Fruit fly (Drosophila melanogaster) whole organism, embryonic: ENCODE measurements around the gene Gip.

ENCODE experiments used
- Asciz ChIP-seq: fragments of 200-800 bp; sonication (Bioruptor generic); optimal IDR thresholded peaks from 2 replicates; lab custom pipeline; 2017; ENCODE audit warnings: missing biosample characterization, mild to moderate bottlenecking, missing genetic modification characterization, missing genetic modification reagents
- Atf6 ChIP-seq: fragments of 200-800 bp; sonication (Bioruptor generic); IDR thresholded peaks from 2 replicates; pipeline ENCODE4 v1.3.6; 2022; ENCODE audit warnings: missing biosample characterization, missing genetic modification characterization
- CG10366 ChIP-seq: fragments of 200-800 bp; sonication (Bioruptor generic); IDR thresholded peaks from 2 replicates; pipeline ENCODE4 v1.3.6; 2022; ENCODE audit warnings: missing biosample characterization, missing genetic modification characterization
- CG10543 ChIP-seq: fragments of 200-800 bp; sonication (Bioruptor generic); optimal IDR thresholded peaks from 3 replicates; lab custom pipeline; 2017; ENCODE audit warnings: missing biosample characterization, mild to moderate bottlenecking, missing genetic modification characterization, moderate library complexity
- CG10979 ChIP-seq: fragments of 200-800 bp; sonication (Bioruptor generic); optimal IDR thresholded peaks from 2 replicates; lab custom pipeline; 2018; ENCODE audit warnings: missing biosample characterization, mild to moderate bottlenecking, missing genetic modification characterization, moderate library complexity
- CG11723 ChIP-seq: fragments of 200-800 bp; sonication (Bioruptor generic); optimal IDR thresholded peaks from 2 replicates; lab custom pipeline; 2017; ENCODE audit warnings: missing biosample characterization, mild to moderate bottlenecking, missing genetic modification characterization
- CG13424 ChIP-seq: fragments of 200-800 bp; sonication (Bioruptor generic); optimal IDR thresholded peaks from 2 replicates; lab custom pipeline; 2019; ENCODE audit warnings: missing biosample characterization, mild to moderate bottlenecking, missing genetic modification characterization, moderate library complexity
- CG15269 ChIP-seq: fragments of 200-800 bp; sonication (Bioruptor generic); optimal IDR thresholded peaks from 2 replicates; lab custom pipeline; 2018; ENCODE audit warnings: missing biosample characterization, mild to moderate bottlenecking, missing genetic modification characterization, moderate library complexity
- CG15601 ChIP-seq: fragments of 200-800 bp; sonication (Bioruptor generic); optimal IDR thresholded peaks from 3 replicates; lab custom pipeline; 2019; ENCODE audit warnings: missing biosample characterization, mild to moderate bottlenecking, missing genetic modification characterization, moderate library complexity
- CG15696 ChIP-seq: fragments of 200-800 bp; sonication (Bioruptor generic); optimal IDR thresholded peaks from 2 replicates; lab custom pipeline; 2019; ENCODE audit warnings: missing biosample characterization, mild to moderate bottlenecking, missing genetic modification characterization, moderate library complexity
- CG1792 ChIP-seq: fragments of 200-800 bp; sonication (Bioruptor generic); optimal IDR thresholded peaks from 2 replicates; lab custom pipeline; 2016; ENCODE audit warnings: missing biosample characterization, missing genetic modification characterization
- CG18262 ChIP-seq: fragments of 200-800 bp; optimal IDR thresholded peaks from 3 replicates; lab custom pipeline; 2019; ENCODE audit warnings: missing biosample characterization, mild to moderate bottlenecking, missing genetic modification characterization, moderate library complexity
- CG2712 ChIP-seq: fragments of 200-800 bp; optimal IDR thresholded peaks from 3 replicates; lab custom pipeline; 2019; ENCODE audit warnings: missing biosample characterization, mild to moderate bottlenecking, missing genetic modification characterization, moderate library complexity
- CG2875 ChIP-seq: fragments of 200-800 bp; sonication (Bioruptor generic); optimal IDR thresholded peaks from 2 replicates; lab custom pipeline; 2017; ENCODE audit warnings: missing biosample characterization, mild to moderate bottlenecking, missing genetic modification characterization, missing genetic modification reagents
- CG7556 ChIP-seq: fragments of 200-800 bp; sonication (Bioruptor generic); optimal IDR thresholded peaks from 2 replicates; lab custom pipeline; 2017; ENCODE audit warnings: missing biosample characterization, mild to moderate bottlenecking, missing genetic modification characterization
- CG7839 ChIP-seq: fragments of 200-800 bp; sonication (Bioruptor generic); optimal IDR thresholded peaks from 3 replicates; lab custom pipeline; 2018; ENCODE audit warnings: missing biosample characterization, mild to moderate bottlenecking, missing genetic modification characterization, moderate library complexity
- CG8281 ChIP-seq: fragments of 200-800 bp; sonication (Bioruptor generic); optimal IDR thresholded peaks from 2 replicates; lab custom pipeline; 2018; ENCODE audit warnings: missing biosample characterization, mild to moderate bottlenecking, missing genetic modification characterization, moderate library complexity
- CoRest ChIP-seq: fragments of 200-800 bp; sonication (Bioruptor generic); optimal IDR thresholded peaks from 3 replicates; lab custom pipeline; 2018; ENCODE audit warnings: missing biosample characterization, mild to moderate bottlenecking, missing genetic modification characterization, moderate library complexity
- Deaf1 ChIP-seq: fragments of 200-800 bp; optimal IDR thresholded peaks from 3 replicates; lab custom pipeline; 2019; ENCODE audit warnings: missing biosample characterization, mild to moderate bottlenecking, missing genetic modification characterization, moderate library complexity
- Hmx ChIP-seq: fragments of 200-800 bp; sonication (Bioruptor generic); optimal IDR thresholded peaks from 2 replicates; lab custom pipeline; 2016; ENCODE audit warnings: missing biosample characterization, missing genetic modification characterization
- Hr39 ChIP-seq: fragments of >200 bp; optimal IDR thresholded peaks from 2 replicates; lab custom pipeline; 2017
- Hr51 ChIP-seq, 2 experiments: fragments of 200-800 bp; sonication (Bioruptor generic); optimal IDR thresholded peaks; 2 replicates in 1 of 2; 3 replicates in 1 of 2; lab custom pipeline; 2016 to 2018; ENCODE audit warnings: missing biosample characterization in 2 of 2, missing genetic modification characterization in 2 of 2, mild to moderate bottlenecking in 1 of 2, moderate library complexity in 1 of 2
- PHDP ChIP-seq: fragments of 200-800 bp; sonication (Bioruptor generic); optimal IDR thresholded peaks from 3 replicates; lab custom pipeline; 2018; ENCODE audit warnings: missing biosample characterization, mild to moderate bottlenecking, missing genetic modification characterization, moderate library complexity
- Sox102F ChIP-seq: fragments of 200-800 bp; sonication (Bioruptor generic); optimal IDR thresholded peaks from 2 replicates; lab custom pipeline; 2018; ENCODE audit warnings: missing biosample characterization, mild to moderate bottlenecking, missing genetic modification characterization, moderate library complexity
- Sry-δ ChIP-seq: fragments of 200-800 bp; sonication (Bioruptor generic); optimal IDR thresholded peaks from 2 replicates; lab custom pipeline; 2016; ENCODE audit warnings: missing biosample characterization, missing genetic modification characterization
- TFAM ChIP-seq: fragments of 200-800 bp; sonication (Bioruptor generic); optimal IDR thresholded peaks from 2 replicates; lab custom pipeline; 2017; ENCODE audit warnings: missing biosample characterization, missing genetic modification characterization, inconsistent platforms
- ash1 ChIP-seq: fragments of 200-800 bp; sonication (Bioruptor generic); optimal IDR thresholded peaks from 2 replicates; lab custom pipeline; 2018; ENCODE audit warnings: missing biosample characterization, mild to moderate bottlenecking, missing genetic modification characterization
- br ChIP-seq: fragments of >200 bp; optimal IDR thresholded peaks from 2 replicates; lab custom pipeline; 2017
- ci ChIP-seq: fragments of 200-800 bp; sonication (Bioruptor generic); IDR thresholded peaks from 3 replicates; pipeline ENCODE4 v1.3.6; 2022; ENCODE audit warnings: missing biosample characterization, missing genetic modification characterization
- dimm ChIP-seq: fragments of 200-800 bp; sonication (Bioruptor generic); IDR thresholded peaks from 2 replicates; pipeline ENCODE4 v1.3.6; 2022; ENCODE audit warnings: missing biosample characterization, missing genetic modification characterization
- dmrt99B ChIP-seq: fragments of 200-800 bp; sonication (Bioruptor generic); optimal IDR thresholded peaks from 2 replicates; lab custom pipeline; 2018; ENCODE audit warnings: missing biosample characterization, mild to moderate bottlenecking, missing genetic modification characterization, moderate library complexity
- eve ChIP-seq, 2 experiments: fragments of >200 bp; optimal IDR thresholded peaks; 2 replicates each; lab custom pipeline; 2017; ENCODE audit warnings: missing biosample characterization in 2 of 2, missing genetic modification characterization in 2 of 2
- grau ChIP-seq: fragments of 200-800 bp; optimal IDR thresholded peaks from 3 replicates; lab custom pipeline; 2019; ENCODE audit warnings: missing biosample characterization, mild to moderate bottlenecking, missing genetic modification characterization, moderate library complexity
- gsb ChIP-seq: fragments of 200-800 bp; sonication (Bioruptor generic); IDR thresholded peaks from 2 replicates; pipeline ENCODE4 v1.3.6; 2022; ENCODE audit warnings: missing biosample characterization, missing genetic modification characterization
- gsb-n ChIP-seq: fragments of 200-800 bp; sonication (Bioruptor generic); optimal IDR thresholded peaks from 3 replicates; lab custom pipeline; 2018; ENCODE audit warnings: missing biosample characterization, mild to moderate bottlenecking, missing genetic modification characterization
- nerfin-1 ChIP-seq: fragments of 200-800 bp; sonication (Bioruptor generic); optimal IDR thresholded peaks from 3 replicates; lab custom pipeline; 2019; ENCODE audit warnings: missing biosample characterization, mild to moderate bottlenecking, missing genetic modification characterization, moderate library complexity
- nmo ChIP-seq: fragments of 200-800 bp; sonication (Bioruptor generic); optimal IDR thresholded peaks from 2 replicates; lab custom pipeline; 2018; ENCODE audit warnings: missing biosample characterization, mild to moderate bottlenecking, missing genetic modification characterization, moderate library complexity
- nom ChIP-seq: fragments of 200-800 bp; sonication (Bioruptor generic); optimal IDR thresholded peaks from 2 replicates; lab custom pipeline; 2017; ENCODE audit warnings: missing biosample characterization, missing genetic modification characterization, mild to moderate bottlenecking, moderate library complexity, missing genetic modification reagents
- otp ChIP-seq: fragments of 200-800 bp; sonication (Bioruptor generic); IDR thresholded peaks from 3 replicates; pipeline ENCODE4, ENCODE4 v1.3.6; 2022; ENCODE audit warnings: missing biosample characterization, missing genetic modification characterization
- phol ChIP-seq: fragments of 200-800 bp; sonication (Bioruptor generic); optimal IDR thresholded peaks from 3 replicates; lab custom pipeline; 2018; ENCODE audit warnings: missing biosample characterization, mild to moderate bottlenecking, missing genetic modification characterization, moderate library complexity
- prd ChIP-seq, 3 experiments: fragments of >200 bp in 2 of 3; fragments of 200-800 bp in 1 of 3; sonication (Bioruptor generic) in 1 of 3; optimal IDR thresholded peaks in 2 of 3; IDR thresholded peaks in 1 of 3; 2 replicates in 2 of 3; 3 replicates in 1 of 3; pipeline versions ENCODE4 v1.3.6 to Lab custom; 2017 to 2022; ENCODE audit warnings: missing biosample characterization in 1 of 3, missing genetic modification characterization in 1 of 3
- row ChIP-seq: fragments of 200-800 bp; sonication (Bioruptor generic); IDR thresholded peaks from 3 replicates; pipeline ENCODE4 v1.3.6; 2022; ENCODE audit warnings: missing biosample characterization, missing genetic modification characterization
- sc ChIP-seq, 3 experiments: fragments of >200 bp in 2 of 3; fragments of 200-800 bp in 1 of 3; sonication (Bioruptor generic) in 1 of 3; optimal IDR thresholded peaks; 2 replicates in 2 of 3; 3 replicates in 1 of 3; lab custom pipeline; 2017; ENCODE audit warnings: mild to moderate bottlenecking in 1 of 3, missing biosample characterization in 1 of 3, missing genetic modification characterization in 1 of 3, missing genetic modification reagents in 1 of 3
- sens ChIP-seq: fragments of 200-800 bp; sonication (Bioruptor generic); peaks from one replicate; lab custom pipeline; 2016; ENCODE audit warnings: missing biosample characterization, missing genetic modification characterization
- slbo ChIP-seq: fragments of 200-800 bp; sonication (Bioruptor generic); IDR thresholded peaks from 2 replicates; pipeline ENCODE4 v1.3.6; 2022; ENCODE audit warnings: missing biosample characterization, missing genetic modification characterization
- stc ChIP-seq: fragments of 200-800 bp; sonication (Bioruptor generic); IDR thresholded peaks from 2 replicates; pipeline ENCODE4 v1.3.6; 2022; ENCODE audit warnings: missing biosample characterization, missing genetic modification characterization
- tx ChIP-seq: fragments of 200-800 bp; sonication (Bioruptor generic); optimal IDR thresholded peaks from 2 replicates; lab custom pipeline; 2016; ENCODE audit warnings: missing biosample characterization, missing genetic modification characterization
- vfl ChIP-seq: fragments of 200-800 bp; sonication (Bioruptor generic); optimal IDR thresholded peaks from 2 replicates; lab custom pipeline; 2016; ENCODE audit warnings: missing biosample characterization, missing genetic modification characterization
- zfh1 ChIP-seq: fragments of 200-800 bp; sonication (Bioruptor generic); IDR thresholded peaks from 3 replicates; pipeline ENCODE4 v1.3.6; 2022; ENCODE audit warnings: missing biosample characterization, missing genetic modification characterization

Gene Gip

dm6 chrX:10320425-10320978, 9.2 kb downstream of the Gip start (continued):
- no peak for TF ChIP-seq sc (optimal IDR thresholded peaks at IDR 0.05; lab: Kevin White, UChicago)
- no peak for TF ChIP-seq sc (GFP tag; optimal IDR thresholded peaks at IDR 0.05; lab: Kevin White, UChicago)
- no peak for TF ChIP-seq CG1792 (GFP tag; lab: Kevin White, UChicago)
- peak; percentile 26 for TF ChIP-seq CG7556 (GFP tag; lab: Kevin White, UChicago)
- TF ChIP-seq br = no peak
- TF ChIP-seq sens (GFP tag; lab: Kevin White, UChicago) = peak; percentile 76
- TF ChIP-seq CG15269 (tag; lab: Kevin White, UChicago) = peak; percentile 10
- TF ChIP-seq tx = no peak
- TF ChIP-seq Atf6 (GFP tag; lab: Robert Waterston, UW) = peak; percentile 49
- TF ChIP-seq Hmx = no peak
- TF ChIP-seq CG15696 (tag; lab: Kevin White, UChicago) = no peak
- 0 out of 3 replicates have a peak, but pooled peaks have one; percentile 23 for TF ChIP-seq ci (GFP tag; lab: Robert Waterston, UW)
- TF ChIP-seq nmo (GFP tag; lab: Kevin White, UChicago) = peak; percentile 18
- no peak for TF ChIP-seq TFAM
- TF ChIP-seq CG10543 (GFP tag; lab: Kevin White, UChicago) = no peak
- no peak for TF ChIP-seq otp (GFP tag; lab: Robert Waterston, UW)
- TF ChIP-seq gsb = no peak
- peak; percentile 26 for TF ChIP-seq Sox102F (GFP tag; lab: Kevin White, UChicago)
- TF ChIP-seq CG2712 (tag; lab: Kevin White, UChicago) = peak; percentile 15
- peak; percentile 1 for TF ChIP-seq gsb-n (tag; lab: Kevin White, UChicago)
- 0 out of 3 replicates have a peak, but pooled peaks have one; percentile 8 for TF ChIP-seq zfh1 (GFP tag; lab: Robert Waterston, UW)
- peak; percentile 37 for TF ChIP-seq dmrt99B (tag; lab: Kevin White, UChicago)
- peak; percentile 35 for TF ChIP-seq CG15601 (tag; lab: Kevin White, UChicago)
- TF ChIP-seq Hr39 (lab: Kevin White, UChicago) = no peak
- TF ChIP-seq stc (GFP tag; lab: Robert Waterston, UW) = no peak
- no peak for TF ChIP-seq vfl (GFP tag; lab: Kevin White, UChicago)
- no peak for TF ChIP-seq slbo
- TF ChIP-seq CG11723 (GFP tag; lab: Kevin White, UChicago) = peak; percentile 31
- TF ChIP-seq CG10979 (tag; lab: Kevin White, UChicago) = peak; percentile 31
- no peak for TF ChIP-seq Sry-δ (GFP tag; lab: Kevin White, UChicago)
- peak; percentile 28 for TF ChIP-seq PHDP (tag; lab: Kevin White, UChicago)
- TF ChIP-seq nerfin-1 (tag; lab: Kevin White, UChicago) = no peak
- no peak for TF ChIP-seq dimm
- TF ChIP-seq prd (optimal IDR thresholded peaks at IDR 0.05; lab: Kevin White, UChicago) = no peak
- TF ChIP-seq prd (GFP tag; IDR thresholded peaks at IDR 0.05; lab: Robert Waterston, UW) = no peak
- no peak for TF ChIP-seq nom
- TF ChIP-seq Asciz = peak; percentile 17
- no peak for TF ChIP-seq Deaf1
- peak; percentile 11 for TF ChIP-seq phol (tag; lab: Kevin White, UChicago)
- peak in 1 of 2 experiments; percentile 0 for TF ChIP-seq eve (GFP tag; optimal IDR thresholded peaks at IDR 0.05; lab: Kevin White, UChicago)
- peak; percentile 27; the same call in 1 of the 3 replicates for TF ChIP-seq row
- no peak for TF ChIP-seq ash1 (GFP tag; lab: Kevin White, UChicago)
- peak in 1 of 2 experiments; percentile 30 for TF ChIP-seq Hr51 (GFP tag; optimal IDR thresholded peaks at IDR 0.05; lab: Kevin White, UChicago)
- TF ChIP-seq grau (tag; lab: Kevin White, UChicago) = peak; percentile 19
- peak; percentile 26 for TF ChIP-seq CG7839
- peak; percentile 21 for TF ChIP-seq CoRest (tag; lab: Kevin White, UChicago)
- no peak for TF ChIP-seq CG8281
- no peak for TF ChIP-seq CG10366
- peak; percentile 33 for TF ChIP-seq CG18262 (tag; lab: Kevin White, UChicago)
- TF ChIP-seq CG2875 (GFP tag; lab: Kevin White, UChicago) = peak; percentile 21
- TF ChIP-seq CG13424 (tag; lab: Kevin White, UChicago) = peak; percentile 4
